Worm (Caenorhabditis elegans) whole organism, mixed stage, embryonic: Measurements from ENCODE around the gene tbb-4.

Source experiments
- M03D4.4 ChIP-seq: sonication (generic microtip); optimal IDR thresholded peaks from 2 replicates; lab custom pipeline; 2017; ENCODE audit warnings: mild to moderate bottlenecking, missing genetic modification characterization, missing compliant biosample characterization
- bed-3 ChIP-seq: fragments of 200-800 bp; sonication (Bioruptor generic); optimal IDR thresholded peaks from 3 replicates; lab custom pipeline; 2018; ENCODE audit warnings: mild to moderate bottlenecking, missing genetic modification characterization, moderate library complexity, missing compliant biosample characterization
- blmp-1 ChIP-seq: fragments of 150-350 bp; optimal IDR thresholded peaks from 2 replicates; lab custom pipeline; 2014; ENCODE audit warnings: missing biosample characterization, missing genetic modification characterization
- ceh-39 ChIP-seq: fragments of 150-350 bp; optimal IDR thresholded peaks from 2 replicates; lab custom pipeline; 2014; ENCODE audit warnings: missing biosample characterization, missing genetic modification characterization
- ceh-43 ChIP-seq: fragments of 200-800 bp; sonication (Bioruptor generic); optimal IDR thresholded peaks from 2 replicates; lab custom pipeline; 2018; ENCODE audit warnings: mild to moderate bottlenecking, missing genetic modification characterization, moderate library complexity, missing compliant biosample characterization
- ceh-83 ChIP-seq: fragments of 200-800 bp; sonication (Bioruptor generic); optimal IDR thresholded peaks from 2 replicates; lab custom pipeline; 2018; ENCODE audit warnings: mild to moderate bottlenecking, missing genetic modification characterization, missing compliant biosample characterization
- ces-1 ChIP-seq: fragments of 150-350 bp; optimal IDR thresholded peaks from 2 replicates; lab custom pipeline; 2014; ENCODE audit warnings: missing biosample characterization, missing genetic modification reagents, missing genetic modification characterization
- cnd-1 ChIP-seq: fragments of 200-800 bp; sonication (Bioruptor generic); optimal IDR thresholded peaks from 2 replicates; lab custom pipeline; 2018; ENCODE audit warnings: mild to moderate bottlenecking, missing genetic modification characterization, missing compliant biosample characterization
- drap-1 ChIP-seq: fragments of 200-800 bp; sonication (Bioruptor generic); optimal IDR thresholded peaks from 3 replicates; lab custom pipeline; 2018; ENCODE audit warnings: mild to moderate bottlenecking, missing genetic modification characterization, missing compliant biosample characterization
- elt-1 ChIP-seq: sonication (generic microtip); optimal IDR thresholded peaks from 2 replicates; lab custom pipeline; 2017; ENCODE audit warnings: missing genetic modification characterization, mild to moderate bottlenecking, missing compliant biosample characterization, antibody characterized with exemption, moderate library complexity, borderline replicate concordance; ENCODE audit not compliant: insufficient read depth
- elt-3 ChIP-seq: fragments of 150-350 bp; optimal IDR thresholded peaks from 2 replicates; lab custom pipeline; 2014; ENCODE audit warnings: missing biosample characterization, missing genetic modification characterization
- flh-1 ChIP-seq: fragments of 200-800 bp; sonication (Bioruptor generic); optimal IDR thresholded peaks from 2 replicates; lab custom pipeline; 2018; ENCODE audit warnings: mild to moderate bottlenecking, missing genetic modification characterization, moderate library complexity, missing compliant biosample characterization
- ham-2 ChIP-seq: fragments of 200-800 bp; sonication (Bioruptor generic); optimal IDR thresholded peaks from 2 replicates; lab custom pipeline; 2018; ENCODE audit warnings: mild to moderate bottlenecking, missing genetic modification characterization, missing compliant biosample characterization
- hlh-1 ChIP-seq: fragments of 150-350 bp; optimal IDR thresholded peaks from 2 replicates; lab custom pipeline; 2014; ENCODE audit warnings: missing biosample characterization, missing genetic modification reagents, missing genetic modification characterization
- lin-13 ChIP-seq: fragments of 150-350 bp; optimal IDR thresholded peaks from 2 replicates; lab custom pipeline; 2014; ENCODE audit warnings: missing biosample characterization, missing genetic modification characterization
- lin-32 ChIP-seq: fragments of 200-800 bp; sonication (Bioruptor generic); optimal IDR thresholded peaks from 2 replicates; lab custom pipeline; 2018; ENCODE audit warnings: mild to moderate bottlenecking, missing genetic modification characterization, missing compliant biosample characterization
- lsy-2 ChIP-seq: fragments of 150-350 bp; optimal IDR thresholded peaks from 2 replicates; lab custom pipeline; 2014; ENCODE audit warnings: missing biosample characterization, missing genetic modification characterization
- mab-5 ChIP-seq: fragments of 150-350 bp; optimal IDR thresholded peaks from 2 replicates; lab custom pipeline; 2014; ENCODE audit warnings: missing biosample characterization, missing genetic modification characterization
- mep-1 ChIP-seq: fragments of 150-350 bp; optimal IDR thresholded peaks from 2 replicates; lab custom pipeline; 2017; ENCODE audit warnings: missing biosample characterization, missing genetic modification reagents, missing genetic modification characterization, inconsistent platforms
- mls-2 ChIP-seq: sonication (generic microtip); optimal IDR thresholded peaks from 2 replicates; lab custom pipeline; 2016; ENCODE audit warnings: mild to moderate bottlenecking, missing genetic modification characterization, moderate library complexity, missing compliant biosample characterization
- nhr-12 ChIP-seq: fragments of 150-350 bp; optimal IDR thresholded peaks from 2 replicates; lab custom pipeline; 2014; ENCODE audit warnings: missing biosample characterization, missing genetic modification characterization
- nhr-2 ChIP-seq: fragments of 150-350 bp; optimal IDR thresholded peaks from 2 replicates; lab custom pipeline; 2014; ENCODE audit warnings: missing biosample characterization, missing genetic modification characterization
- nhr-237 ChIP-seq: fragments of 150-350 bp; optimal IDR thresholded peaks from 2 replicates; lab custom pipeline; 2014; ENCODE audit warnings: missing biosample characterization, missing genetic modification characterization
- nhr-28 ChIP-seq: fragments of 150-350 bp; optimal IDR thresholded peaks from 2 replicates; lab custom pipeline; 2014; ENCODE audit warnings: missing biosample characterization, missing genetic modification characterization
- nhr-76 ChIP-seq: sonication (generic microtip); optimal IDR thresholded peaks from 2 replicates; lab custom pipeline; 2017; ENCODE audit warnings: missing biosample characterization, missing genetic modification characterization
- pha-4 ChIP-seq: fragments of 150-350 bp; optimal IDR thresholded peaks from 2 replicates; lab custom pipeline; 2018; ENCODE audit warnings: missing biosample characterization, missing genetic modification reagents, missing genetic modification characterization
- sem-2 ChIP-seq: fragments of 200-800 bp; sonication (Bioruptor generic); optimal IDR thresholded peaks from 2 replicates; lab custom pipeline; 2018; ENCODE audit warnings: mild to moderate bottlenecking, missing genetic modification characterization, missing compliant biosample characterization
- snpc-4 ChIP-seq: fragments of 150-350 bp; optimal IDR thresholded peaks from 2 replicates; lab custom pipeline; 2014; ENCODE audit warnings: missing biosample characterization, missing genetic modification characterization
- sptf-1 ChIP-seq: sonication (generic microtip); optimal IDR thresholded peaks from 2 replicates; lab custom pipeline; 2017; ENCODE audit warnings: mild to moderate bottlenecking, missing genetic modification characterization, moderate library complexity, missing compliant biosample characterization
- tbx-8 ChIP-seq: fragments of 200-800 bp; sonication (Bioruptor generic); optimal IDR thresholded peaks from 2 replicates; lab custom pipeline; 2018; ENCODE audit warnings: mild to moderate bottlenecking, missing genetic modification characterization, moderate library complexity, missing compliant biosample characterization
- unc-120 ChIP-seq: sonication (generic microtip); optimal IDR thresholded peaks from 2 replicates; lab custom pipeline; 2017; ENCODE audit warnings: missing genetic modification characterization, missing compliant biosample characterization; ENCODE audit not compliant: poor library complexity, severe bottlenecking
- unc-39 ChIP-seq: fragments of 150-350 bp; optimal IDR thresholded peaks from 2 replicates; lab custom pipeline; 2014; ENCODE audit warnings: missing biosample characterization, missing genetic modification characterization
- unc-62 ChIP-seq: fragments of 150-350 bp; optimal IDR thresholded peaks from 2 replicates; lab custom pipeline; 2014; ENCODE audit warnings: missing biosample characterization, missing genetic modification reagents, missing genetic modification characterization
- zip-8 ChIP-seq: fragments of 150-350 bp; optimal IDR thresholded peaks from 2 replicates; lab custom pipeline; 2014; ENCODE audit warnings: missing biosample characterization, missing genetic modification characterization
- ztf-11 ChIP-seq: fragments of 150-350 bp; optimal IDR thresholded peaks from 2 replicates; lab custom pipeline; 2014; ENCODE audit warnings: missing biosample characterization, missing genetic modification characterization

Gene tbb-4

ce11 chrX:9436843-9437312 is at the start of gene tbb-4:
Gene tbb-4, minus strand, starts transcription at chrX:9436893.
- peak; percentile 51 for TF ChIP-seq lin-32 (GFP tag; lab: Kevin White, UChicago)
- TF ChIP-seq unc-62 = no peak
- TF ChIP-seq ces-1 (GFP tag; lab: Kevin White, UChicago) = no peak
- no peak for TF ChIP-seq ceh-43

- TF ChIP-seq zip-8 (no peak), nhr-2 (tag; lab: Kevin White, UChicago) (no peak), mep-1 (tag; lab: Kevin White, UChicago) (no peak), elt-3 (tag; lab: Kevin White, UChicago) (no peak), lin-32 (GFP tag; lab: Kevin White, UChicago) (no peak), lsy-2 (tag; lab: Kevin White, UChicago) (no peak), unc-39 (tag; lab: Kevin White, UChicago) (no peak), sem-2 (GFP tag; lab: Kevin White, UChicago) (no peak), nhr-237 (tag; lab: Kevin White, UChicago) (no peak), ceh-83 (GFP tag; lab: Kevin White, UChicago) (no peak), bed-3 (GFP tag; lab: Kevin White, UChicago) (no peak), hlh-1 (tag; lab: Kevin White, UChicago) (no peak), unc-62 (no peak), mls-2 (tag; lab: Kevin White, UChicago) (no peak), nhr-28 (no peak), mab-5 (tag; lab: Kevin White, UChicago) (no peak), nhr-76 (no peak), elt-1 (tag; lab: Kevin White, UChicago) (no peak), ham-2 (no peak)
- TF ChIP-seq, all 35 proteins: peak for 0
Measured at ce11 chrX:9486160-9486559, 49.5 kb upstream of the tbb-4 start.

- TF ChIP-seq ceh-39 (tag; lab: Kevin White, UChicago) (no peak), M03D4.4 (no peak), elt-3 (tag; lab: Kevin White, UChicago) (no peak), unc-62 (no peak), drap-1 (no peak), lin-13 (tag; lab: Kevin White, UChicago) (no peak), blmp-1 (no peak), hlh-1 (tag; lab: Kevin White, UChicago) (no peak), elt-1 (tag; lab: Kevin White, UChicago) (no peak)
Measured at ce11 chrX:9483754-9484153, 47.1 kb upstream of the tbb-4 start.

ce11 chrX:9476752-9477151 is 40.1 kb upstream of the tbb-4 start:
- TF ChIP-seq cnd-1 (tag; lab: Kevin White, UChicago) = no peak
- TF ChIP-seq mls-2 (tag; lab: Kevin White, UChicago) = no peak

- TF ChIP-seq nhr-237 (tag; lab: Kevin White, UChicago) = no peak
- TF ChIP-seq zip-8 = no peak
- TF ChIP-seq unc-120 (tag; lab: Kevin White, UChicago) = no peak
- no peak for TF ChIP-seq lin-32 (GFP tag; lab: Kevin White, UChicago)
- TF ChIP-seq blmp-1 = no peak
- no peak for TF ChIP-seq mls-2 (tag; lab: Kevin White, UChicago)
- TF ChIP-seq elt-1 (tag; lab: Kevin White, UChicago) = no peak
Measured at ce11 chrX:9472170-9472569, 35.5 kb upstream of the tbb-4 start, which contains the start of gene gap-2. Gene gap-2, plus strand, starts transcription at chrX:9472470.

- TF ChIP-seq bed-3 (GFP tag; lab: Kevin White, UChicago) (peak; percentile 87), ceh-83 (GFP tag; lab: Kevin White, UChicago) (peak; percentile 91), ham-2 (peak; percentile 83), ztf-11 (tag; lab: Kevin White, UChicago) (peak; percentile 44), snpc-4 (no peak), M03D4.4 (peak; percentile 91), drap-1 (peak; percentile 92), elt-1 (tag; lab: Kevin White, UChicago) (no peak), unc-120 (tag; lab: Kevin White, UChicago) (peak; percentile 92), nhr-12 (tag; lab: Kevin White, UChicago) (no peak), tbx-8 (GFP tag; lab: Kevin White, UChicago) (peak; percentile 90), unc-39 (tag; lab: Kevin White, UChicago) (no peak), cnd-1 (tag; lab: Kevin White, UChicago) (peak; percentile 89), sptf-1 (tag; lab: Kevin White, UChicago) (peak; percentile 93), sem-2 (GFP tag; lab: Kevin White, UChicago) (peak; percentile 78), mls-2 (tag; lab: Kevin White, UChicago) (peak; percentile 91), ces-1 (GFP tag; lab: Kevin White, UChicago) (peak; percentile 54), lsy-2 (tag; lab: Kevin White, UChicago) (peak; percentile 61), ceh-43 (peak; percentile 90), mab-5 (tag; lab: Kevin White, UChicago) (no peak), nhr-237 (tag; lab: Kevin White, UChicago) (peak; percentile 77), lin-32 (GFP tag; lab: Kevin White, UChicago) (peak; percentile 86), lin-13 (tag; lab: Kevin White, UChicago) (peak; percentile 33), mep-1 (tag; lab: Kevin White, UChicago) (peak; percentile 35), hlh-1 (tag; lab: Kevin White, UChicago) (peak; percentile 58), unc-62 (peak; percentile 71), nhr-28 (peak; percentile 50), elt-3 (tag; lab: Kevin White, UChicago) (no peak), pha-4 (tag; lab: Kevin White, UChicago) (peak; percentile 79), flh-1 (peak; percentile 76), blmp-1 (no peak)
Measured at ce11 chrX:9467573-9467972, 30.9 kb upstream of the tbb-4 start.
